Fruit fly (Drosophila melanogaster): Measurements from ENCODE around the gene CG5196.

Gene CG5196

dm6 chr3R:12402935-12403334 lies 5.2 kb upstream of the CG5196 start (continued):
- peak; percentile 75 for TF ChIP-seq CG11294 (GFP tag; IDR thresholded peaks at IDR 0.05)
- peak; percentile 95 for TF ChIP-seq Eip75B (GFP tag; optimal IDR thresholded peaks at IDR 0.05)
- peak; percentile 99 for TF ChIP-seq svp (GFP tag)
- peak; percentile 81 for TF ChIP-seq Lpt (GFP tag; optimal IDR thresholded peaks at IDR 0.05)
- TF ChIP-seq spab (GFP tag; optimal IDR thresholded peaks at IDR 0.05), result peak; percentile 98
- peak; percentile 96 for TF ChIP-seq CG9139 (GFP tag; optimal IDR thresholded peaks at IDR 0.05)
- TF ChIP-seq CG4318 (GFP tag; optimal IDR thresholded peaks at IDR 0.05), result peak; percentile 88
- TF ChIP-seq CG6854 (GFP tag; optimal IDR thresholded peaks at IDR 0.05), result peak; percentile 99

- TF ChIP-seq CG34406 (GFP tag; optimal IDR thresholded peaks at IDR 0.05) (no peak), topi (GFP tag; optimal IDR thresholded peaks at IDR 0.05) (no peak), Eip93F (GFP tag; optimal IDR thresholded peaks at IDR 0.05) (peak; percentile 26), spab (GFP tag; optimal IDR thresholded peaks at IDR 0.05) (no peak), CG11762 (GFP tag; optimal IDR thresholded peaks at IDR 0.05; ENCODE audit: insufficient read depth) (no peak), CG10631 (GFP tag; optimal IDR thresholded peaks at IDR 0.05) (no peak), eg (GFP tag; IDR thresholded peaks at IDR 0.05) (no peak), CG8119 (GFP tag; IDR thresholded peaks at IDR 0.05) (no peak), Gug (GFP tag; IDR thresholded peaks at IDR 0.05) (no peak), Hr4 (GFP tag; optimal IDR thresholded peaks at IDR 0.05) (no peak), Lpt (GFP tag; optimal IDR thresholded peaks at IDR 0.05) (no peak), dsx (GFP tag; optimal IDR thresholded peaks at IDR 0.05; ENCODE audit: poor library complexity, severe bottlenecking) (no peak), vri (GFP tag; optimal IDR thresholded peaks at IDR 0.05) (peak; percentile 18)
Observed at dm6 chr3R:12405134-12405533, 3.0 kb upstream of the CG5196 start.

- TF ChIP-seq CG31627 (GFP tag; optimal IDR thresholded peaks at IDR 0.05) (no peak), CG11902 (GFP tag; optimal IDR thresholded peaks at IDR 0.05) (no peak), CG34406 (GFP tag; optimal IDR thresholded peaks at IDR 0.05) (no peak), Sox14 (GFP tag; optimal IDR thresholded peaks at IDR 0.05) (no peak), CG1621 (tag; optimal IDR thresholded peaks at IDR 0.05) (no peak), CG16779 (tag; optimal IDR thresholded peaks at IDR 0.05) (no peak), acj6 (GFP tag; optimal IDR thresholded peaks at IDR 0.05) (no peak)
Observed at dm6 chr3R:12405928-12406234, 2.2 kb upstream of the CG5196 start, which contains the start of gene Cyp9f2. Cyp9f2 (minus strand) TSS chr3R:12406028.

- TF ChIP-seq spab (GFP tag; optimal IDR thresholded peaks at IDR 0.05) (peak; percentile 54), CG11294 (GFP tag; IDR thresholded peaks at IDR 0.05) (no peak), Eip75B (GFP tag; optimal IDR thresholded peaks at IDR 0.05) (peak; percentile 46), CG6276 (GFP tag; optimal IDR thresholded peaks at IDR 0.05) (peak; percentile 92), CG1621 (tag; optimal IDR thresholded peaks at IDR 0.05) (peak; percentile 61), Met (GFP tag; optimal IDR thresholded peaks at IDR 0.05) (no peak), Smox (GFP tag; optimal IDR thresholded peaks at IDR 0.05) (no peak), fkh (GFP tag; optimal IDR thresholded peaks at IDR 0.05) (peak; percentile 25), Hr4 (GFP tag; optimal IDR thresholded peaks at IDR 0.05) (peak; percentile 1), CG31627 (GFP tag; optimal IDR thresholded peaks at IDR 0.05) (peak; percentile 26), lz (GFP tag; optimal IDR thresholded peaks at IDR 0.05) (peak; percentile 58), CG8632 (GFP tag; optimal IDR thresholded peaks at IDR 0.05) (peak; percentile 20), Eip78C (GFP tag) (peak; percentile 87), Sox14 (GFP tag; optimal IDR thresholded peaks at IDR 0.05) (peak; percentile 19), pdm3 (GFP tag; optimal IDR thresholded peaks at IDR 0.05) (no peak), ss (GFP tag; optimal IDR thresholded peaks at IDR 0.05) (peak; percentile 84 to 89), CG11762 (GFP tag; optimal IDR thresholded peaks at IDR 0.05; ENCODE audit: insufficient read depth) (peak; percentile 50), CG9139 (GFP tag; optimal IDR thresholded peaks at IDR 0.05) (peak; percentile 87), CG10631 (GFP tag; optimal IDR thresholded peaks at IDR 0.05) (no peak), CG3919 (GFP tag; optimal IDR thresholded peaks at IDR 0.05) (peak; percentile 43), CG3032 (tag; optimal IDR thresholded peaks at IDR 0.05) (peak; percentile 7), Ets96B (tag; optimal IDR thresholded peaks at IDR 0.05) (peak; percentile 25), eg (GFP tag; IDR thresholded peaks at IDR 0.05) (peak; percentile 70), net (GFP tag; optimal IDR thresholded peaks at IDR 0.05) (peak; percentile 76), CG6163 (GFP tag; IDR thresholded peaks at IDR 0.05) (peak; percentile 15; the same call in 1 of the 3 replicates), Sox15 (GFP tag; optimal IDR thresholded peaks at IDR 0.05) (no peak), Hr39 (GFP tag; optimal IDR thresholded peaks at IDR 0.05) (peak; percentile 28), fd85E (GFP tag; optimal IDR thresholded peaks at IDR 0.05) (no peak), CG10669 (GFP tag; optimal IDR thresholded peaks at IDR 0.05) (no peak)
Observed at dm6 chr3R:12406235-12407196, 1.6 kb upstream of the CG5196 start, which contains the start of gene CG5167. CG5167 (plus strand) TSS chr3R:12406532.

Data from whole organism, prepupa.